Worm (Caenorhabditis elegans): ENCODE data around the gene srsx-10.

- TF ChIP-seq ztf-29 (GFP tag; IDR thresholded peaks at IDR 0.05) (no peak), ref-1 (GFP tag; conservative IDR thresholded peaks at IDR 0.05) (no peak), cog-1 (tag; optimal IDR thresholded peaks at IDR 0.05) (no peak), ztf-23 (GFP tag; IDR thresholded peaks at IDR 0.05) (no peak), flt-1 (GFP tag; IDR thresholded peaks at IDR 0.05) (no peak), med-1 (GFP tag; optimal IDR thresholded peaks at IDR 0.05; ENCODE audit: insufficient read depth) (no peak)
These were observed 41.8 kb downstream of the srsx-10 start, which contains the start of gene C02E7.10 for ce11 chrV:4932814-4933213.
